Fruit fly (Drosophila melanogaster) whole organism, pupa: ENCODE data around the gene CG2321.

ENCODE experiments used
- CG10348 ChIP-seq: fragments of 200-800 bp; sonication (Bioruptor generic); IDR thresholded peaks from 2 replicates; pipeline ENCODE4 v1.3.6; 2022; ENCODE audit warnings: missing biosample characterization, missing genetic modification characterization
- CG12605 ChIP-seq: fragments of 200-800 bp; sonication (Bioruptor generic); IDR thresholded peaks from 2 replicates; pipeline ENCODE4 v1.3.6; 2022; ENCODE audit warnings: missing biosample characterization, missing genetic modification characterization
- CG13204 ChIP-seq: fragments of 200-800 bp; sonication (Bioruptor generic); optimal IDR thresholded peaks from 2 replicates; lab custom pipeline; 2018; ENCODE audit warnings: missing biosample characterization, mild to moderate bottlenecking, missing genetic modification characterization, moderate library complexity
- CG14655 ChIP-seq: fragments of 200-800 bp; sonication (Bioruptor generic); optimal IDR thresholded peaks from 3 replicates; lab custom pipeline; 2017; ENCODE audit warnings: mild to moderate bottlenecking, missing biosample characterization, missing genetic modification reagents, missing genetic modification characterization
- CG15710 ChIP-seq: fragments of 200-800 bp; sonication (Bioruptor generic); optimal IDR thresholded peaks from 2 replicates; lab custom pipeline; 2018; ENCODE audit warnings: missing biosample characterization, mild to moderate bottlenecking, missing genetic modification characterization, moderate library complexity
- CG17806 ChIP-seq: fragments of 200-800 bp; sonication (Bioruptor generic); optimal IDR thresholded peaks from 2 replicates; lab custom pipeline; 2018; ENCODE audit warnings: missing biosample characterization, mild to moderate bottlenecking, missing genetic modification characterization, moderate library complexity
- CG32121 ChIP-seq: fragments of 200-800 bp; sonication (Bioruptor generic); IDR thresholded peaks from 2 replicates; pipeline ENCODE4 v1.3.6; 2022; ENCODE audit warnings: missing biosample characterization, missing genetic modification characterization
- CG34367 ChIP-seq: fragments of 200-800 bp; sonication (Bioruptor generic); optimal IDR thresholded peaks from 2 replicates; lab custom pipeline; 2018; ENCODE audit warnings: missing biosample characterization, mild to moderate bottlenecking, missing genetic modification characterization
- CG4496 ChIP-seq: fragments of 200-800 bp; sonication (Bioruptor generic); IDR thresholded peaks from 3 replicates; pipeline ENCODE4 v1.3.6; 2022; ENCODE audit warnings: missing biosample characterization, missing genetic modification characterization
- CG8159 ChIP-seq: fragments of 200-800 bp; sonication (Bioruptor generic); optimal IDR thresholded peaks from 3 replicates; lab custom pipeline; 2018; ENCODE audit warnings: missing biosample characterization, mild to moderate bottlenecking, missing genetic modification characterization, moderate library complexity
- CG8301 ChIP-seq: fragments of 200-800 bp; sonication (Bioruptor generic); optimal IDR thresholded peaks from 2 replicates; lab custom pipeline; 2018; ENCODE audit warnings: missing biosample characterization, mild to moderate bottlenecking, missing genetic modification characterization
- CG9948 ChIP-seq: fragments of 200-800 bp; sonication (Bioruptor generic); optimal IDR thresholded peaks from 2 replicates; lab custom pipeline; 2018; ENCODE audit warnings: missing biosample characterization, mild to moderate bottlenecking, missing genetic modification characterization, moderate library complexity
- D1 ChIP-seq: fragments of 200-800 bp; sonication (Bioruptor generic); optimal IDR thresholded peaks from 2 replicates; lab custom pipeline; 2018; ENCODE audit warnings: missing biosample characterization, mild to moderate bottlenecking, missing genetic modification characterization, moderate library complexity
- EcR ChIP-seq: fragments of 200-800 bp; sonication (Bioruptor generic); optimal IDR thresholded peaks from 3 replicates; lab custom pipeline; 2019; ENCODE audit warnings: missing biosample characterization, missing genetic modification characterization, mild to moderate bottlenecking, moderate library complexity, missing genetic modification reagents
- Ets98B ChIP-seq: fragments of 200-800 bp; sonication (Bioruptor generic); IDR thresholded peaks from 2 replicates; pipeline ENCODE4 v1.3.6; 2022; ENCODE audit warnings: missing biosample characterization, missing genetic modification characterization
- Pif1A ChIP-seq: fragments of 200-800 bp; sonication (Bioruptor generic); optimal IDR thresholded peaks from 3 replicates; lab custom pipeline; 2016; ENCODE audit warnings: missing biosample characterization, missing genetic modification characterization
- Pif1B ChIP-seq: fragments of 200-800 bp; sonication (Bioruptor generic); optimal IDR thresholded peaks from 3 replicates; lab custom pipeline; 2016; ENCODE audit warnings: missing biosample characterization, missing genetic modification characterization
- Snoo ChIP-seq: fragments of 200-800 bp; sonication (Bioruptor generic); optimal IDR thresholded peaks from 3 replicates; lab custom pipeline; 2017; ENCODE audit warnings: missing biosample characterization, mild to moderate bottlenecking, missing genetic modification characterization, inconsistent platforms
- fd96Ca ChIP-seq: fragments of 200-800 bp; sonication (Bioruptor generic); IDR thresholded peaks from 3 replicates; pipeline ENCODE4 v1.3.6; 2022; ENCODE audit warnings: missing biosample characterization, missing genetic modification characterization
- gl ChIP-seq: fragments of 200-800 bp; sonication (Bioruptor generic); optimal IDR thresholded peaks from 2 replicates; lab custom pipeline; 2018; ENCODE audit warnings: missing biosample characterization, mild to moderate bottlenecking, missing genetic modification characterization
- rn ChIP-seq: fragments of 200-800 bp; sonication (Bioruptor generic); IDR thresholded peaks from 2 replicates; pipeline ENCODE4 v1.3.6; 2022; ENCODE audit warnings: missing biosample characterization, missing genetic modification characterization

CG2321 gene

dm6 chr3R:29460225-29460927 is 28.7 kb downstream of the CG2321 start:
- no peak for TF ChIP-seq CG34367
- TF ChIP-seq Ets98B (GFP tag; lab: Robert Waterston, UW), result peak; percentile 36; the same call in 1 of the 2 replicates
- peak; percentile 59 for TF ChIP-seq CG12605 (GFP tag; lab: Robert Waterston, UW)
- TF ChIP-seq CG8301 (tag; lab: Kevin White, UChicago), result peak; percentile 1
- no peak for TF ChIP-seq Snoo
- TF ChIP-seq CG8159 (tag; lab: Kevin White, UChicago), result peak; percentile 4
- TF ChIP-seq CG17806 (tag; lab: Kevin White, UChicago), result peak; percentile 18
- TF ChIP-seq D1, result no peak
- TF ChIP-seq CG14655, result peak; percentile 44
- TF ChIP-seq CG10348 (GFP tag; lab: Robert Waterston, UW), result no peak
- TF ChIP-seq Pif1A, result no peak
- TF ChIP-seq rn, result no peak
- TF ChIP-seq CG15710 (tag; lab: Kevin White, UChicago), result peak; percentile 20
- peak; percentile 55; the same call in 1 of the 3 replicates for TF ChIP-seq fd96Ca (GFP tag; lab: Robert Waterston, UW)
- TF ChIP-seq Pif1B (GFP tag; lab: Kevin White, UChicago), result peak; percentile 18
- TF ChIP-seq CG32121 (GFP tag; lab: Robert Waterston, UW), result no peak; the same call in 1 of the 2 replicates
- TF ChIP-seq CG9948 (tag; lab: Kevin White, UChicago), result peak; percentile 16
- peak; percentile 71 for TF ChIP-seq CG4496 (GFP tag; lab: Robert Waterston, UW)
- no peak for TF ChIP-seq EcR (GFP tag; lab: Kevin White, UChicago)
- TF ChIP-seq, all 21 proteins: peak for 11

- TF ChIP-seq Snoo (no peak), gl (tag; lab: Kevin White, UChicago) (no peak), CG8301 (tag; lab: Kevin White, UChicago) (peak; percentile 72), Pif1A (peak; percentile 58), CG13204 (no peak), Pif1B (GFP tag; lab: Kevin White, UChicago) (peak; percentile 37), CG12605 (GFP tag; lab: Robert Waterston, UW) (no peak), D1 (no peak), CG34367 (peak; percentile 27), CG10348 (GFP tag; lab: Robert Waterston, UW) (no peak), fd96Ca (GFP tag; lab: Robert Waterston, UW) (0 out of 3 replicates have a peak, but pooled peaks have one; percentile 26), EcR (GFP tag; lab: Kevin White, UChicago) (peak; percentile 72), CG17806 (tag; lab: Kevin White, UChicago) (peak; percentile 18), CG15710 (tag; lab: Kevin White, UChicago) (peak; percentile 25), CG14655 (peak; percentile 75), CG32121 (GFP tag; lab: Robert Waterston, UW) (peak; percentile 52), rn (0 out of 2 replicates have a peak, but pooled peaks have one; percentile 36), Ets98B (GFP tag; lab: Robert Waterston, UW) (peak; percentile 38; the same call in 1 of the 2 replicates), CG4496 (GFP tag; lab: Robert Waterston, UW) (peak; percentile 70; the same call in 2 of the 3 replicates), CG9948 (tag; lab: Kevin White, UChicago) (peak; percentile 48), CG8159 (tag; lab: Kevin White, UChicago) (peak; percentile 38)
Measured at dm6 chr3R:29458689-29459136, 30.4 kb downstream of the CG2321 start.

- TF ChIP-seq CG8159 (tag; lab: Kevin White, UChicago), result peak; percentile 13
- TF ChIP-seq CG4496 (GFP tag; lab: Robert Waterston, UW), result no peak
- no peak for TF ChIP-seq rn
Measured at dm6 chr3R:29457779-29458382, 31.2 kb downstream of the CG2321 start.

DNA sequence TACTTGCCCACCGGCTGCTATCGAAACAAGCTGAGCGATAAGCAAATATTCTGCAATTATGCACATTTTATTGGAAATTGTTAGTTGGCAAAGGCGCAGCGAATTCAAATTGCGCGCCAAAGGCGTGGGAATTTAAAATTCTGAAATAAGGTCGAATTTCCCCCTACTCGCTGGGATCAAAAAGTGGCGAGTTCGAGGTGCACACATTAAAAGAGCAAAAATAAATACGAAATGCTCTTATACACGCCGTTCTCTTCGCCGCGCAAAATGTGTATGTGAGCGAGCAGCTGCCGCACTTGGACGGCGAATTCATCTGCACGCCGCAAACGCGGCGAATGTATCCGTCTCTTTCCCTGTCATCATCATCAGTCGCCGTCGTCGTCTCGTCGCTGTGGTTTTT is 31.9 kb downstream of the CG2321 start:
- TF ChIP-seq CG17806 (tag; lab: Kevin White, UChicago) (no peak), CG4496 (GFP tag; lab: Robert Waterston, UW) (peak; percentile 64; the same call in 1 of the 3 replicates), fd96Ca (GFP tag; lab: Robert Waterston, UW) (0 out of 3 replicates have a peak, but pooled peaks have one; percentile 14)
- TF ChIP-seq, all 21 proteins: peak for 2

DNA sequence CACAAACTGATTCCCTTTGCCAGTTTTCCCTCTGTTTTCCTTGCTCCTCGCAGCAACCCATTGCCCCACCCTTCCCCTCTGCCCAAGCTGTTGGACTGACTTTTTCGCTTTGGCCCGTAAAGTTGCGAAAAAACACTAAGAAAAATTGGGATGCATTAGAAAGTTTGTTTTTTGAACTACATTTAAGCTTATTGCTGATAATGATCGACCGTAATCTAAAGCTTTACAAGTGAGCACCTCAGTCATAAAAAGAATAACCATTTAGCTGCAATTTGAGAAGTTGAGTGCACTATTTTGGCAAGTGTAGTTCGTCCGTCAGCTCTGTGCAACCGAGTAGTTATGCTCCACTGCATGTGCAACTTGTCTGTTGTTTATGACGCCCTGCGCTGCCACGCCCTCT is 38.7 kb downstream of the CG2321 start:
- TF ChIP-seq CG8301 (tag; lab: Kevin White, UChicago) (peak; percentile 60), CG9948 (tag; lab: Kevin White, UChicago) (peak; percentile 26), CG13204 (no peak), fd96Ca (GFP tag; lab: Robert Waterston, UW) (peak; percentile 65; the same call in 2 of the 3 replicates), rn (peak; percentile 8; the same call in 1 of the 2 replicates), CG34367 (no peak), CG4496 (GFP tag; lab: Robert Waterston, UW) (peak; percentile 51; the same call in 2 of the 3 replicates), Pif1A (peak; percentile 36), CG12605 (GFP tag; lab: Robert Waterston, UW) (no peak), CG17806 (tag; lab: Kevin White, UChicago) (peak; percentile 29), CG8159 (tag; lab: Kevin White, UChicago) (peak; percentile 39), CG10348 (GFP tag; lab: Robert Waterston, UW) (no peak), CG32121 (GFP tag; lab: Robert Waterston, UW) (no peak), D1 (no peak), Snoo (no peak), CG14655 (peak; percentile 61), Ets98B (GFP tag; lab: Robert Waterston, UW) (0 out of 2 replicates have a peak, but pooled peaks have one; percentile 38), Pif1B (GFP tag; lab: Kevin White, UChicago) (no peak)
